Worm (Caenorhabditis elegans): ENCODE data around the gene ZC395.5.

DNA sequence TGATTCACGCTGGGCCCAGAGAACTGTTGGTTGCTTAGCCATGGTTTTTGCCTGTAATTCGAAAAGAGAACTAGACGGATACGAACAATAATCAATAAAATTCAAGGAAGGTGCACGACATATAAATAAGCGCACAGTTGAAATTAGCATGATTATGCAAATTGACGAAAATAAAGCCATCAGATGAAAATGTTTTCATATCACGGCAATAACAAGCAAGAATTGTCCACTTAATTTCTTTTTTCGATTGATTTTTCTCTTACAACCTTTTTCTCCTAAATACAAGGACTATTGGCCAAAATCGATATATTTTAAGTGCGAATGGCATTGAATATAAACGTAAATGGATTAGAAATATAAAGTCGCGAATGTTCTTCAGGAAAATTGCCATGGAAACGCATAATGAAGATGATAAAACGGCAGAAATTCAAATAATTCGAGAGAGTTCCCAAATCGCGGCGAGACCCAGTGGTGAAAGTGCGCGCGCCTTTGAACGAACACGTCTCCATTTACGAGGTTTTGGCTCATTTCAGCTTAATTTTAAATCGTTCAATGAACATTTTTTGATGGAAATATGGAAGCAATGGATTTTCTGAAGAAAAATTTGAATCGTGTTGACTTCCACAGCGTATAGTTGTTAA, 7.2 kb downstream of the ZC395.5 start, which contains the start of the genes daf-41 and toc-1:
- TF ChIP-seq vab-7 (GFP tag; IDR thresholded peaks at IDR 0.05) (no peak), ZK546.5 (tag; optimal IDR thresholded peaks at IDR 0.05) (no peak), unc-62 (GFP tag; optimal IDR thresholded peaks at IDR 0.05 in 1 of 2) (peak in 1 of 2 experiments; percentile 50), unc-62 (tag; optimal IDR thresholded peaks at IDR 0.05) (no peak), ceh-82 (tag; optimal IDR thresholded peaks at IDR 0.05) (no peak), daf-8 (GFP tag; IDR thresholded peaks at IDR 0.05) (no peak), nhr-76 (tag; optimal IDR thresholded peaks at IDR 0.05) (no peak), arid-1 (GFP tag; conservative IDR thresholded peaks at IDR 0.05) (no peak), pha-4 (GFP tag; IDR thresholded peaks at IDR 0.05) (no peak), pha-4 (tag; optimal IDR thresholded peaks at IDR 0.05) (peak; percentile 75), madf-5 (GFP tag; IDR thresholded peaks at IDR 0.05) (no peak), nhr-10 (tag; optimal IDR thresholded peaks at IDR 0.05) (no peak), nhr-28 (tag; optimal IDR thresholded peaks at IDR 0.05) (no peak), rbr-2 (tag; optimal IDR thresholded peaks at IDR 0.05) (peak; percentile 25), aha-1 (tag) (no peak), tag-97 (GFP tag; IDR thresholded peaks at IDR 0.05) (no peak)

Data from whole organism, L4 larva.